Worm (Caenorhabditis elegans) whole organism, late embryonic: ENCODE results near the gene grl-26.

Source experiments
- ceh-18 ChIP-seq: sonication (generic microtip); optimal IDR thresholded peaks from 2 replicates; lab custom pipeline; 2016; ENCODE audit warnings: missing genetic modification characterization, missing compliant biosample characterization
- ceh-45 ChIP-seq: fragments of 200-800 bp; sonication (Bioruptor generic); IDR thresholded peaks from 2 replicates; pipeline ENCODE4 v1.3.6; 2022; ENCODE audit warnings: missing genetic modification reagents, missing genetic modification characterization, missing compliant biosample characterization
- ceh-6 ChIP-seq: fragments of 200-800 bp; sonication (Bioruptor generic); optimal IDR thresholded peaks from 2 replicates; lab custom pipeline; 2018; ENCODE audit warnings: mild to moderate bottlenecking, missing genetic modification characterization, missing compliant biosample characterization
- ceh-9 ChIP-seq: sonication (generic microtip); optimal IDR thresholded peaks from 2 replicates; lab custom pipeline; 2016; ENCODE audit warnings: mild to moderate bottlenecking, missing genetic modification characterization, inconsistent platforms, missing compliant biosample characterization
- che-1 ChIP-seq: sonication (generic microtip); optimal IDR thresholded peaks from 2 replicates; lab custom pipeline; 2016; ENCODE audit warnings: mild to moderate bottlenecking, missing genetic modification characterization, missing compliant biosample characterization
- elt-2 ChIP-seq: sonication (generic microtip); optimal IDR thresholded peaks from 2 replicates; lab custom pipeline; 2016; ENCODE audit warnings: missing genetic modification reagents, missing genetic modification characterization, missing compliant biosample characterization
- hlh-30 ChIP-seq: sonication (generic microtip); optimal IDR thresholded peaks from 2 replicates; lab custom pipeline; 2017; ENCODE audit warnings: antibody characterized with exemption, missing genetic modification characterization, missing compliant biosample characterization; ENCODE audit not compliant: insufficient read depth
- lim-6 ChIP-seq: sonication (generic microtip); optimal IDR thresholded peaks from 2 replicates; lab custom pipeline; 2016; ENCODE audit warnings: missing genetic modification characterization, missing compliant biosample characterization
- mec-3 ChIP-seq: sonication (generic microtip); optimal IDR thresholded peaks from 2 replicates; lab custom pipeline; 2016; ENCODE audit warnings: borderline replicate concordance, missing genetic modification characterization, missing compliant biosample characterization
- nfya-1 ChIP-seq: sonication (generic microtip); optimal IDR thresholded peaks from 2 replicates; lab custom pipeline; 2017; ENCODE audit warnings: missing genetic modification characterization, mild to moderate bottlenecking, missing compliant biosample characterization, antibody characterized with exemption, moderate library complexity
- pag-3 ChIP-seq: sonication (generic microtip); optimal IDR thresholded peaks from 2 replicates; lab custom pipeline; 2016; ENCODE audit warnings: missing compliant biosample characterization, missing genetic modification characterization, borderline replicate concordance
- pqm-1 ChIP-seq: sonication (generic microtip); optimal IDR thresholded peaks from 2 replicates; lab custom pipeline; 2016; ENCODE audit warnings: missing genetic modification characterization, missing compliant biosample characterization

DNA sequence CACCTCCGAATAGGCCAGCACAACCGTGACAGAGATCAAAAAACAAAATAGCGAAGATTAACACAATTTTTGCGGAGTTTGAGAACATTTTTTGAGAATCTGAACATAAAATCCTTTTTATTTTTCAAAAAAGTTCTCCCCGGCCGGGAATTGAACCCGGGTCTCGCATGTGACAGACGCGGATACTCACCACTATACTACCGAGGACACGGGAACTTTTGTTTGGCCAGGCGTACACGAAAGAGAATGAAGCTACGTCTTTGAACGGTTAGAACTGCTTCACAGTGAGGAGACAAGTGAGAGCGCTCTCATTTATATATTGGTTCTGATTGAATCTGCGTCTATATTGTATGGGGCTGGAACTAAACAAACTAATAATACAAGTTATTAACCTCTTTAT is at the start of gene grl-26:
- TF ChIP-seq lim-6: no peak
- peak; percentile 68 for TF ChIP-seq che-1
- no peak for TF ChIP-seq ceh-45 (GFP tag; lab: Robert Waterston, UW)
- TF ChIP-seq nfya-1 (tag; lab: Kevin White, UChicago): peak; percentile 28
- peak; percentile 57 for TF ChIP-seq ceh-6
- TF ChIP-seq pqm-1 (tag; lab: Kevin White, UChicago): no peak
- peak; percentile 62 for TF ChIP-seq hlh-30 (tag; lab: Kevin White, UChicago)
- TF ChIP-seq elt-2: peak; percentile 53
- no peak for TF ChIP-seq mec-3
- TF ChIP-seq ceh-18 (tag; lab: Kevin White, UChicago): peak; percentile 53
- TF ChIP-seq ceh-9 (tag; lab: Kevin White, UChicago): no peak
- TF ChIP-seq pag-3: no peak
